Worm (Caenorhabditis elegans) whole organism, young adult: Measurements from ENCODE around the gene bath-29.

Experiments used
- B0035.1 ChIP-seq: sonication (generic microtip); optimal IDR thresholded peaks from 2 replicates; lab custom pipeline; 2016; ENCODE audit warnings: missing genetic modification characterization, mild to moderate bottlenecking, missing compliant biosample characterization, missing genotype, missing genetic modification reagents
- B0261.1 ChIP-seq: sonication (generic microtip); optimal IDR thresholded peaks from 2 replicates; lab custom pipeline; 2016; ENCODE audit warnings: mild to moderate bottlenecking, missing genetic modification characterization, moderate library complexity, missing compliant biosample characterization
- C06A6.2 ChIP-seq: fragments of 200-800 bp; sonication (Bioruptor generic); conservative IDR thresholded peaks from 2 replicates; pipeline ENCODE4 v1.3.6; 2022; ENCODE audit warnings: missing genetic modification characterization, missing compliant biosample characterization
- D2030.7 ChIP-seq: fragments of 200-800 bp; sonication (Bioruptor generic); IDR thresholded peaks from 2 replicates; pipeline ENCODE4 v1.3.6; 2022; ENCODE audit warnings: missing genetic modification reagents, missing genetic modification characterization, missing compliant biosample characterization
- F23B12.7 ChIP-seq: sonication (generic microtip); optimal IDR thresholded peaks from 2 replicates; lab custom pipeline; 2017; ENCODE audit warnings: missing genetic modification characterization, mild to moderate bottlenecking, missing compliant biosample characterization, antibody characterized with exemption, moderate library complexity; ENCODE audit not compliant: insufficient read depth
- F37B4.10 ChIP-seq: fragments of 200-800 bp; sonication (Bioruptor generic); IDR thresholded peaks from 2 replicates; pipeline ENCODE4 v1.3.6; 2022; ENCODE audit warnings: missing genetic modification characterization, missing compliant biosample characterization
- F39B2.1 ChIP-seq: fragments of 200-800 bp; sonication (Bioruptor generic); IDR thresholded peaks from 2 replicates; pipeline ENCODE4 v1.3.6; 2022; ENCODE audit warnings: missing genetic modification reagents, missing genetic modification characterization, missing compliant biosample characterization
- F49E8.2 ChIP-seq: sonication (generic microtip); optimal IDR thresholded peaks from 3 replicates; lab custom pipeline; 2017; ENCODE audit warnings: missing genetic modification characterization, mild to moderate bottlenecking, missing compliant biosample characterization, antibody characterized with exemption, moderate library complexity; ENCODE audit not compliant: insufficient read depth
- F52B5.7 ChIP-seq: sonication (generic microtip); optimal IDR thresholded peaks from 2 replicates; lab custom pipeline; 2016; ENCODE audit warnings: mild to moderate bottlenecking, missing genetic modification characterization, missing compliant biosample characterization
- F57A8.1 ChIP-seq: fragments of 200-800 bp; sonication (Bioruptor generic); optimal IDR thresholded peaks from 2 replicates; lab custom pipeline; 2018; ENCODE audit warnings: mild to moderate bottlenecking, missing genetic modification characterization, moderate library complexity, missing compliant biosample characterization
- T07F8.4 ChIP-seq: sonication (generic microtip); optimal IDR thresholded peaks from 2 replicates; lab custom pipeline; 2016; ENCODE audit warnings: mild to moderate bottlenecking, missing genetic modification characterization, moderate library complexity, missing compliant biosample characterization
- T26A5.8 ChIP-seq: sonication (generic microtip); optimal IDR thresholded peaks from 2 replicates; lab custom pipeline; 2016; ENCODE audit warnings: missing genetic modification characterization, missing compliant biosample characterization
- Y95B8A.8 ChIP-seq: fragments of 200-800 bp; sonication (Bioruptor generic); IDR thresholded peaks from 2 replicates; pipeline ENCODE4 v1.3.6; 2022; ENCODE audit warnings: missing genetic modification reagents, missing genetic modification characterization, missing compliant biosample characterization
- ZK185.1 ChIP-seq: sonication (generic microtip); optimal IDR thresholded peaks from 2 replicates; lab custom pipeline; 2016; ENCODE audit warnings: mild to moderate bottlenecking, missing genetic modification characterization, missing compliant biosample characterization; ENCODE audit not compliant: poor library complexity, severe bottlenecking
- attf-3 ChIP-seq: fragments of 200-800 bp; sonication (Bioruptor generic); conservative IDR thresholded peaks from 2 replicates; pipeline ENCODE4 v1.3.6; 2022; ENCODE audit warnings: missing genetic modification reagents, missing genetic modification characterization, missing compliant biosample characterization
- attf-5 ChIP-seq: fragments of 200-800 bp; sonication (Bioruptor generic); optimal IDR thresholded peaks from 2 replicates; lab custom pipeline; 2018; ENCODE audit warnings: mild to moderate bottlenecking, missing genetic modification characterization, missing compliant biosample characterization
- attf-6 ChIP-seq: fragments of 200-800 bp; sonication (Bioruptor generic); IDR thresholded peaks from 2 replicates; pipeline ENCODE4 v1.3.6; 2022; ENCODE audit warnings: missing genetic modification reagents, missing genetic modification characterization, missing compliant biosample characterization
- bed-2 ChIP-seq: fragments of 200-800 bp; sonication (Bioruptor generic); IDR thresholded peaks from 2 replicates; pipeline ENCODE4 v1.3.6; 2022; ENCODE audit warnings: missing genetic modification reagents, missing genetic modification characterization, missing compliant biosample characterization
- cebp-1 ChIP-seq, 2 experiments: fragments of 200-800 bp in 1 of 2; sonication (Bioruptor generic) in 1 of 2; sonication (generic microtip) in 1 of 2; IDR thresholded peaks in 1 of 2; optimal IDR thresholded peaks in 1 of 2; 2 replicates each; pipeline versions ENCODE4 v1.3.6 to Lab custom; 2017 to 2022; ENCODE audit warnings: missing compliant biosample characterization in 2 of 2, missing genetic modification characterization in 2 of 2, mild to moderate bottlenecking in 1 of 2, missing genetic modification reagents in 1 of 2, moderate library complexity in 1 of 2
- ceh-100 ChIP-seq: fragments of 200-800 bp; sonication (Bioruptor generic); IDR thresholded peaks from 2 replicates; pipeline ENCODE4 v1.3.6; 2022; ENCODE audit warnings: missing genetic modification reagents, missing genetic modification characterization, missing compliant biosample characterization
- ceh-79 ChIP-seq: sonication (generic microtip); optimal IDR thresholded peaks from 2 replicates; lab custom pipeline; 2017; ENCODE audit warnings: mild to moderate bottlenecking, missing genetic modification characterization, missing compliant biosample characterization
- chd-7 ChIP-seq: sonication (generic microtip); optimal IDR thresholded peaks from 2 replicates; lab custom pipeline; 2016; ENCODE audit warnings: mild to moderate bottlenecking, missing genetic modification characterization, moderate library complexity, missing compliant biosample characterization
- dpl-1 ChIP-seq: fragments of 150-350 bp; optimal IDR thresholded peaks from 2 replicates; lab custom pipeline; 2014; ENCODE audit warnings: missing biosample characterization, missing genetic modification reagents, missing genetic modification characterization
- efl-1 ChIP-seq: fragments of 150-350 bp; optimal IDR thresholded peaks from 2 replicates; lab custom pipeline; 2014; ENCODE audit warnings: missing biosample characterization, missing genetic modification reagents, missing genetic modification characterization
- hmg-1.2 ChIP-seq: fragments of 200-800 bp; sonication (Bioruptor generic); IDR thresholded peaks from 2 replicates; pipeline ENCODE4 v1.3.6; 2022; ENCODE audit warnings: missing genetic modification reagents, missing genetic modification characterization, missing compliant biosample characterization
- let-607 ChIP-seq, 2 experiments: fragments of 200-800 bp in 1 of 2; sonication (Bioruptor generic) in 1 of 2; sonication (generic microtip) in 1 of 2; optimal IDR thresholded peaks; 2 replicates each; lab custom pipeline; 2016 to 2018; ENCODE audit warnings: mild to moderate bottlenecking in 2 of 2, missing compliant biosample characterization in 2 of 2, missing genetic modification characterization in 2 of 2, moderate library complexity in 2 of 2, missing genotype in 1 of 2
- lin-35 ChIP-seq, 3 experiments: fragments of 150-350 bp in 2 of 3; sonication (generic microtip) in 1 of 3; optimal IDR thresholded peaks; 2 replicates each; lab custom pipeline; 2014 to 2018; ENCODE audit warnings: missing biosample characterization in 3 of 3, missing genetic modification characterization in 3 of 3, missing genetic modification reagents in 3 of 3
- lin-40 ChIP-seq: sonication (generic microtip); optimal IDR thresholded peaks from 2 replicates; lab custom pipeline; 2016; ENCODE audit warnings: missing genetic modification characterization, mild to moderate bottlenecking, missing compliant biosample characterization, missing genotype, missing genetic modification reagents
- lir-1 ChIP-seq: fragments of 200-800 bp; sonication (Bioruptor generic); conservative IDR thresholded peaks from 2 replicates; pipeline ENCODE4 v1.3.6; 2022; ENCODE audit warnings: missing genetic modification reagents, missing genetic modification characterization, missing compliant biosample characterization
- lsy-27 ChIP-seq: sonication (generic microtip); optimal IDR thresholded peaks from 2 replicates; lab custom pipeline; 2017; ENCODE audit warnings: missing genetic modification characterization, mild to moderate bottlenecking, missing compliant biosample characterization, antibody characterized with exemption, missing genotype, borderline replicate concordance; ENCODE audit not compliant: insufficient read depth
- madf-8 ChIP-seq: fragments of 200-800 bp; sonication (Bioruptor generic); conservative IDR thresholded peaks from 2 replicates; pipeline ENCODE4 v1.3.6; 2022; ENCODE audit warnings: missing genetic modification reagents, missing genetic modification characterization, missing compliant biosample characterization
- nfya-2 ChIP-seq: fragments of 200-800 bp; sonication (Bioruptor generic); IDR thresholded peaks from 2 replicates; pipeline ENCODE4 v1.3.6; 2022; ENCODE audit warnings: missing genetic modification reagents, missing genetic modification characterization, missing compliant biosample characterization
- nfyb-1 ChIP-seq: fragments of 200-800 bp; sonication (Bioruptor generic); IDR thresholded peaks from 2 replicates; pipeline ENCODE4 v1.3.6; 2022; ENCODE audit warnings: missing genetic modification reagents, missing genetic modification characterization, missing compliant biosample characterization
- nhr-120 ChIP-seq: fragments of 200-800 bp; sonication (Bioruptor generic); IDR thresholded peaks from 2 replicates; pipeline ENCODE4 v1.3.6; 2022; ENCODE audit warnings: missing genetic modification characterization, missing compliant biosample characterization
- nhr-27 ChIP-seq: fragments of 200-800 bp; sonication (Bioruptor generic); optimal IDR thresholded peaks from 2 replicates; lab custom pipeline; 2018; ENCODE audit warnings: mild to moderate bottlenecking, missing genetic modification characterization, moderate library complexity, missing compliant biosample characterization
- nhr-80 ChIP-seq: sonication (generic microtip); optimal IDR thresholded peaks from 2 replicates; lab custom pipeline; 2016; ENCODE audit warnings: missing genetic modification characterization, missing compliant biosample characterization
- pbrm-1 ChIP-seq: fragments of 200-800 bp; sonication (Bioruptor generic); IDR thresholded peaks from 2 replicates; pipeline ENCODE4 v1.3.6; 2022; ENCODE audit warnings: missing genetic modification reagents, missing genetic modification characterization, missing compliant biosample characterization
- pha-4 ChIP-seq: fragments of 150-350 bp; sonication (generic microtip); optimal IDR thresholded peaks from 2 replicates; lab custom pipeline; 2014; ENCODE audit warnings: missing biosample characterization, missing genetic modification reagents, missing genetic modification characterization
- rec-8 ChIP-seq, 2 experiments: sonication (generic microtip); optimal IDR thresholded peaks; 2 replicates each; lab custom pipeline; 2016; ENCODE audit warnings: mild to moderate bottlenecking in 2 of 2, missing genetic modification characterization in 2 of 2, missing genetic modification reagents in 2 of 2, missing genotype in 2 of 2, missing biosample characterization in 1 of 2, missing compliant biosample characterization in 1 of 2, moderate library complexity in 1 of 2
- sea-2 ChIP-seq: fragments of 200-800 bp; sonication (Bioruptor generic); IDR thresholded peaks from 2 replicates; pipeline ENCODE4 v1.3.6; 2022; ENCODE audit warnings: missing genetic modification characterization, missing compliant biosample characterization
- somi-1 ChIP-seq: fragments of 200-800 bp; sonication (Bioruptor generic); optimal IDR thresholded peaks from 2 replicates; lab custom pipeline; 2018; ENCODE audit warnings: mild to moderate bottlenecking, missing genetic modification characterization, missing compliant biosample characterization
- unc-130 ChIP-seq: sonication (generic microtip); optimal IDR thresholded peaks from 2 replicates; lab custom pipeline; 2016; ENCODE audit warnings: missing genetic modification reagents, missing genetic modification characterization, missing compliant biosample characterization
- zfh-2 ChIP-seq: fragments of 200-800 bp; sonication (Bioruptor generic); conservative IDR thresholded peaks from 2 replicates; pipeline ENCODE4 v1.3.6; 2022; ENCODE audit warnings: missing genetic modification reagents, missing genetic modification characterization, missing compliant biosample characterization
- ztf-18 ChIP-seq: sonication (generic microtip); optimal IDR thresholded peaks from 2 replicates; lab custom pipeline; 2016; ENCODE audit warnings: missing genotype, mild to moderate bottlenecking, missing genetic modification characterization, missing compliant biosample characterization
- ztf-3 ChIP-seq: fragments of 200-800 bp; sonication (Bioruptor generic); optimal IDR thresholded peaks from 2 replicates; lab custom pipeline; 2018; ENCODE audit warnings: mild to moderate bottlenecking, missing genetic modification characterization, missing compliant biosample characterization

Gene bath-29

ce11 chrII:3299457-3299856 is 48.9 kb upstream of the bath-29 start, which contains the start of gene btb-22:
Gene btb-22, plus strand, starts transcription at chrII:3299757.
- TF ChIP-seq T07F8.4 (tag; lab: Kevin White, UChicago): no peak
- no peak for TF ChIP-seq dpl-1 (GFP tag; lab: Kevin White, UChicago)

ce11 chrII:3303582-3303981 is 44.8 kb upstream of the bath-29 start:
- TF ChIP-seq D2030.7 (GFP tag; lab: Robert Waterston, UW) (no peak), ceh-79 (tag; lab: Kevin White, UChicago) (no peak), ztf-3 (GFP tag; lab: Kevin White, UChicago) (no peak), F49E8.2 (tag; lab: Kevin White, UChicago) (no peak), F37B4.10 (no peak), attf-6 (no peak), madf-8 (GFP tag; lab: Robert Waterston, UW) (no peak), T26A5.8 (tag; lab: Kevin White, UChicago) (no peak), let-607 (tag; optimal IDR thresholded peaks at IDR 0.05; lab: Kevin White, UChicago) (no peak), hmg-1.2 (GFP tag; lab: Robert Waterston, UW) (0 out of 2 replicates have a peak, but pooled peaks have one; percentile 19), B0261.1 (tag; lab: Kevin White, UChicago) (no peak), lir-1 (GFP tag; lab: Robert Waterston, UW) (no peak), F57A8.1 (no peak), F23B12.7 (peak; percentile 53), rec-8 (tag; optimal IDR thresholded peaks at IDR 0.05; lab: Kevin White, UChicago) (no peak), lin-40 (no peak), nfya-2 (GFP tag; lab: Robert Waterston, UW) (no peak), lsy-27 (tag; lab: Kevin White, UChicago) (no peak), zfh-2 (no peak), F39B2.1 (no peak), F52B5.7 (no peak), nhr-80 (tag; lab: Kevin White, UChicago) (peak; percentile 47), nhr-27 (tag; lab: Kevin White, UChicago) (no peak), lin-35 (GFP tag; optimal IDR thresholded peaks at IDR 0.05; lab: Kevin White, UChicago) (no peak), chd-7 (no peak), unc-130 (GFP tag; lab: Kevin White, UChicago) (no peak), attf-3 (no peak), B0035.1 (no peak), ceh-100 (GFP tag; lab: Robert Waterston, UW) (no peak), nfyb-1 (GFP tag; lab: Robert Waterston, UW) (0 out of 2 replicates have a peak, but pooled peaks have one; percentile 33), pbrm-1 (GFP tag; lab: Robert Waterston, UW) (0 out of 2 replicates have a peak, but pooled peaks have one; percentile 35), Y95B8A.8 (GFP tag; lab: Robert Waterston, UW) (no peak), ZK185.1 (tag; lab: Kevin White, UChicago) (no peak), cebp-1 (GFP tag; IDR thresholded peaks at IDR 0.05; lab: Robert Waterston, UW) (no peak), cebp-1 (tag; optimal IDR thresholded peaks at IDR 0.05; lab: Kevin White, UChicago) (peak; percentile 42), bed-2 (no peak), nhr-120 (GFP tag; lab: Robert Waterston, UW) (no peak), sea-2 (no peak), efl-1 (no peak), attf-5 (GFP tag; lab: Kevin White, UChicago) (no peak), ztf-18 (tag; lab: Kevin White, UChicago) (no peak), pha-4 (tag; lab: Kevin White, UChicago) (no peak), C06A6.2 (GFP tag; lab: Robert Waterston, UW) (no peak), somi-1 (no peak)
